Worm (Caenorhabditis elegans) whole organism, L1 larva: Measurements from ENCODE around the gene pup-2.
A peak's percentile ranks its signal among the peaks of the same experiment; 100 is the strongest.

Experiments
- C04F5.9 ChIP-seq: sonication (generic microtip); optimal IDR thresholded peaks from 2 replicates; lab custom pipeline; 2016; ENCODE audit warnings: missing genetic modification characterization, missing compliant biosample characterization
- C16A3.4 ChIP-seq: fragments of 150-350 bp; optimal IDR thresholded peaks from 2 replicates; lab custom pipeline; 2014; ENCODE audit warnings: missing biosample characterization, missing genetic modification characterization
- C34B4.2 ChIP-seq: sonication (generic microtip); optimal IDR thresholded peaks from 2 replicates; lab custom pipeline; 2017; ENCODE audit warnings: mild to moderate bottlenecking, missing genetic modification characterization, missing compliant biosample characterization
- F16B12.6 ChIP-seq: fragments of 150-350 bp; optimal IDR thresholded peaks from 2 replicates; lab custom pipeline; 2014; ENCODE audit warnings: missing biosample characterization, missing genetic modification characterization
- Y116A8C.19 ChIP-seq: sonication (generic microtip); optimal IDR thresholded peaks from 2 replicates; lab custom pipeline; 2016; ENCODE audit warnings: missing compliant biosample characterization, missing genetic modification characterization, borderline replicate concordance
- aha-1 ChIP-seq: fragments of 150-350 bp; optimal IDR thresholded peaks from 2 replicates; lab custom pipeline; 2014; ENCODE audit warnings: missing biosample characterization, missing genetic modification characterization
- aly-2 ChIP-seq: fragments of 150-350 bp; optimal IDR thresholded peaks from 2 replicates; lab custom pipeline; 2014; ENCODE audit warnings: missing biosample characterization, missing genetic modification characterization
- ama-1 ChIP-seq: fragments of 150-350 bp; optimal IDR thresholded peaks from 2 replicates; lab custom pipeline; 2014
- blmp-1 ChIP-seq: fragments of 150-350 bp; optimal IDR thresholded peaks from 2 replicates; lab custom pipeline; 2014; ENCODE audit warnings: missing biosample characterization, missing genetic modification characterization
- ceh-63 ChIP-seq: fragments of 200-800 bp; sonication (Bioruptor generic); optimal IDR thresholded peaks from 2 replicates; lab custom pipeline; 2018; ENCODE audit warnings: mild to moderate bottlenecking, missing genetic modification characterization, missing compliant biosample characterization
- ceh-88 ChIP-seq: fragments of 200-800 bp; sonication (Bioruptor generic); IDR thresholded peaks from 2 replicates; pipeline ENCODE4 v1.3.6; 2022; ENCODE audit warnings: missing genetic modification characterization, missing compliant biosample characterization
- ces-1 ChIP-seq: fragments of 150-350 bp; optimal IDR thresholded peaks from 2 replicates; lab custom pipeline; 2014; ENCODE audit warnings: missing biosample characterization, missing genetic modification reagents, missing genetic modification characterization
- dsc-1 ChIP-seq: sonication (generic microtip); optimal IDR thresholded peaks from 2 replicates; lab custom pipeline; 2016; ENCODE audit warnings: mild to moderate bottlenecking, missing genetic modification characterization, missing compliant biosample characterization
- efl-1 ChIP-seq, 4 experiments: fragments of 150-350 bp; optimal IDR thresholded peaks in 3 of 4; peaks in 1 of 4; 1 replicate in 1 of 4; 2 replicates in 3 of 4; lab custom pipeline; 2014; ENCODE audit warnings: missing biosample characterization in 2 of 4, missing genetic modification characterization in 2 of 4, missing genetic modification reagents in 2 of 4
- egl-13 ChIP-seq: sonication (generic microtip); optimal IDR thresholded peaks from 2 replicates; lab custom pipeline; 2016; ENCODE audit warnings: missing genotype, missing genetic modification reagents, missing genetic modification characterization, missing compliant biosample characterization
- elt-2 ChIP-seq: sonication (generic microtip); optimal IDR thresholded peaks from 2 replicates; lab custom pipeline; 2016; ENCODE audit warnings: missing genetic modification characterization, mild to moderate bottlenecking, inconsistent platforms, missing compliant biosample characterization, missing genetic modification reagents
- elt-3 ChIP-seq, 6 experiments: fragments of 150-350 bp in 1 of 6; sonication (generic microtip); optimal IDR thresholded peaks; 2 replicates each; lab custom pipeline; 2017 to 2018; ENCODE audit warnings: missing biosample characterization in 6 of 6, missing genetic modification characterization in 6 of 6, inconsistent platforms in 1 of 6
- ets-5 ChIP-seq: fragments of 200-800 bp; sonication (Bioruptor generic); IDR thresholded peaks from 2 replicates; pipeline ENCODE4 v1.3.6; 2022; ENCODE audit warnings: missing genetic modification characterization, missing compliant biosample characterization
- fos-1 ChIP-seq: fragments of 150-350 bp; optimal IDR thresholded peaks from 2 replicates; lab custom pipeline; 2014; ENCODE audit warnings: missing biosample characterization, missing genetic modification characterization
- jun-1 ChIP-seq: fragments of 150-350 bp; optimal IDR thresholded peaks from 2 replicates; lab custom pipeline; 2014; ENCODE audit warnings: missing biosample characterization, missing genetic modification reagents, missing genetic modification characterization
- lin-14 ChIP-seq: fragments of 200-800 bp; sonication (Bioruptor generic); optimal IDR thresholded peaks from 2 replicates; lab custom pipeline; 2018; ENCODE audit warnings: mild to moderate bottlenecking, missing genetic modification characterization, moderate library complexity, missing compliant biosample characterization
- lin-35 ChIP-seq, 2 experiments: fragments of 150-350 bp; optimal IDR thresholded peaks; 2 replicates each; lab custom pipeline; 2014; ENCODE audit warnings: missing biosample characterization in 2 of 2, missing genetic modification characterization in 2 of 2, missing genetic modification reagents in 2 of 2
- lir-3 ChIP-seq: sonication (generic microtip); optimal IDR thresholded peaks from 2 replicates; lab custom pipeline; 2016; ENCODE audit warnings: mild to moderate bottlenecking, missing genetic modification characterization, moderate library complexity, missing compliant biosample characterization; ENCODE audit not compliant: poor library complexity
- lsy-2 ChIP-seq, 2 experiments: fragments of 150-350 bp; optimal IDR thresholded peaks; 2 replicates each; lab custom pipeline; 2014; ENCODE audit warnings: missing biosample characterization in 2 of 2, missing genetic modification characterization in 2 of 2
- mab-9 ChIP-seq: fragments of 200-800 bp; sonication (Bioruptor generic); IDR thresholded peaks from 2 replicates; pipeline ENCODE4 v1.3.6; 2022; ENCODE audit warnings: missing genetic modification reagents, missing genetic modification characterization, missing compliant biosample characterization
- mdl-1 ChIP-seq, 2 experiments: fragments of 150-350 bp; optimal IDR thresholded peaks; 2 replicates each; lab custom pipeline; 2014 to 2017; ENCODE audit warnings: missing biosample characterization in 2 of 2, missing genetic modification characterization in 2 of 2, inconsistent platforms in 1 of 2
- mef-2 ChIP-seq: fragments of 150-350 bp; optimal IDR thresholded peaks from 2 replicates; lab custom pipeline; 2014; ENCODE audit warnings: missing biosample characterization, missing genetic modification characterization
- nhr-11 ChIP-seq: fragments of 150-350 bp; optimal IDR thresholded peaks from 2 replicates; lab custom pipeline; 2014; ENCODE audit warnings: missing biosample characterization, missing genetic modification characterization
- nhr-12 ChIP-seq: sonication (generic microtip); optimal IDR thresholded peaks from 2 replicates; lab custom pipeline; 2017; ENCODE audit warnings: missing biosample characterization, missing genetic modification characterization
- nhr-19 ChIP-seq: fragments of 200-800 bp; sonication (Bioruptor generic); conservative IDR thresholded peaks from 2 replicates; pipeline ENCODE4 v1.3.6; 2022; ENCODE audit warnings: missing genetic modification characterization, missing compliant biosample characterization
- nhr-20 ChIP-seq: sonication (generic microtip); optimal IDR thresholded peaks from 2 replicates; lab custom pipeline; 2016; ENCODE audit warnings: mild to moderate bottlenecking, missing genetic modification characterization, missing compliant biosample characterization
- nhr-47 ChIP-seq: sonication (generic microtip); optimal IDR thresholded peaks from 2 replicates; lab custom pipeline; 2016; ENCODE audit warnings: mild to moderate bottlenecking, missing genetic modification characterization, moderate library complexity, missing compliant biosample characterization
- nhr-71 ChIP-seq: sonication (generic microtip); optimal IDR thresholded peaks from 2 replicates; lab custom pipeline; 2016; ENCODE audit warnings: mild to moderate bottlenecking, missing genetic modification characterization, moderate library complexity, missing compliant biosample characterization
- nhr-76 ChIP-seq: sonication (generic microtip); optimal IDR thresholded peaks from 2 replicates; lab custom pipeline; 2017; ENCODE audit warnings: missing biosample characterization, missing genetic modification characterization
- nhr-77 ChIP-seq: fragments of 150-350 bp; optimal IDR thresholded peaks from 2 replicates; lab custom pipeline; 2014; ENCODE audit warnings: missing biosample characterization, missing genetic modification characterization
- nhr-85 ChIP-seq: sonication (generic microtip); peaks from one replicate; lab custom pipeline; 2016; ENCODE audit warnings: missing genetic modification characterization, inconsistent platforms, missing compliant biosample characterization
- nhr-90 ChIP-seq: sonication (generic microtip); optimal IDR thresholded peaks from 2 replicates; lab custom pipeline; 2016; ENCODE audit warnings: mild to moderate bottlenecking, missing genetic modification characterization, missing compliant biosample characterization; ENCODE audit not compliant: poor library complexity
- pag-3 ChIP-seq: sonication (generic microtip); optimal IDR thresholded peaks from 2 replicates; lab custom pipeline; 2017; ENCODE audit warnings: missing genetic modification characterization, mild to moderate bottlenecking, missing compliant biosample characterization, antibody characterized with exemption, borderline replicate concordance; ENCODE audit not compliant: insufficient read depth
- pqm-1 ChIP-seq: sonication (generic microtip); optimal IDR thresholded peaks from 3 replicates; lab custom pipeline; 2017; ENCODE audit warnings: missing biosample characterization, missing genetic modification characterization
- rnt-1 ChIP-seq: sonication (generic microtip); optimal IDR thresholded peaks from 2 replicates; lab custom pipeline; 2016; ENCODE audit warnings: mild to moderate bottlenecking, missing genetic modification characterization, moderate library complexity, missing compliant biosample characterization
- snu-23 ChIP-seq: sonication (generic microtip); optimal IDR thresholded peaks from 2 replicates; lab custom pipeline; 2016; ENCODE audit warnings: missing genetic modification characterization, missing compliant biosample characterization
- sup-37 ChIP-seq: fragments of 200-800 bp; sonication (Bioruptor generic); optimal IDR thresholded peaks from 2 replicates; lab custom pipeline; 2018; ENCODE audit warnings: mild to moderate bottlenecking, missing genetic modification characterization, missing compliant biosample characterization
- swsn-7 ChIP-seq: sonication (generic microtip); optimal IDR thresholded peaks from 2 replicates; lab custom pipeline; 2016; ENCODE audit warnings: missing genetic modification characterization, missing compliant biosample characterization
- tbx-2 ChIP-seq: sonication (generic microtip); optimal IDR thresholded peaks from 2 replicates; lab custom pipeline; 2016; ENCODE audit warnings: missing genetic modification characterization, missing compliant biosample characterization
- tlp-1 ChIP-seq: fragments of 150-350 bp; optimal IDR thresholded peaks from 2 replicates; lab custom pipeline; 2014; ENCODE audit warnings: missing biosample characterization, missing genetic modification characterization
- unc-86 ChIP-seq: sonication (generic microtip); optimal IDR thresholded peaks from 2 replicates; lab custom pipeline; 2016; ENCODE audit warnings: missing genetic modification characterization, missing compliant biosample characterization
- zip-4 ChIP-seq: fragments of 200-800 bp; sonication (Bioruptor generic); optimal IDR thresholded peaks from 2 replicates; lab custom pipeline; 2018; ENCODE audit warnings: mild to moderate bottlenecking, missing genetic modification characterization, moderate library complexity, missing compliant biosample characterization

The pup-2 gene

ce11 chrIII:5201267-5201666 lies 15.5 kb downstream of the pup-2 start:
- TF ChIP-seq lir-3 (tag; lab: Kevin White, UChicago) (peak; percentile 3), pqm-1 (tag; lab: Kevin White, UChicago) (peak; percentile 78), snu-23 (peak; percentile 18), lin-14 (GFP tag; lab: Kevin White, UChicago) (peak; percentile 48), nhr-90 (tag; lab: Kevin White, UChicago) (peak; percentile 40), efl-1 (optimal IDR thresholded peaks at IDR 0.05; lab: Kevin White, UChicago) (no peak), efl-1 (GFP tag; optimal IDR thresholded peaks at IDR 0.05 in 1 of 2; lab: Kevin White, UChicago) (peak in 1 of 2 experiments; percentile 93), jun-1 (peak; percentile 12), lin-35 (GFP tag; optimal IDR thresholded peaks at IDR 0.05; lab: Kevin White, UChicago) (peak in 1 of 2 experiments; percentile 62), nhr-85 (tag; lab: Kevin White, UChicago) (peak; percentile 72), elt-2 (tag; lab: Kevin White, UChicago) (peak; percentile 93), C04F5.9 (tag; lab: Kevin White, UChicago) (no peak), sup-37 (GFP tag; lab: Kevin White, UChicago) (no peak), nhr-19 (GFP tag; lab: Robert Waterston, UW) (0 out of 2 replicates have a peak, but pooled peaks have one; percentile 11), pag-3 (tag; lab: Kevin White, UChicago) (no peak), elt-3 (tag; optimal IDR thresholded peaks at IDR 0.05; lab: Kevin White, UChicago) (peak in 5 of 6 experiments; percentile 75 to 95 (median 83)), tbx-2 (tag; lab: Kevin White, UChicago) (peak; percentile 4), nhr-71 (tag; lab: Kevin White, UChicago) (peak; percentile 50), C16A3.4 (tag; lab: Kevin White, UChicago) (peak; percentile 3), nhr-20 (tag; lab: Kevin White, UChicago) (peak; percentile 73), ces-1 (GFP tag; lab: Kevin White, UChicago) (no peak), mdl-1 (tag; optimal IDR thresholded peaks at IDR 0.05; lab: Kevin White, UChicago) (no peak), tlp-1 (tag; lab: Kevin White, UChicago) (peak; percentile 40), lsy-2 (tag; optimal IDR thresholded peaks at IDR 0.05; lab: Kevin White, UChicago) (peak in 1 of 2 experiments; percentile 35)

DNA sequence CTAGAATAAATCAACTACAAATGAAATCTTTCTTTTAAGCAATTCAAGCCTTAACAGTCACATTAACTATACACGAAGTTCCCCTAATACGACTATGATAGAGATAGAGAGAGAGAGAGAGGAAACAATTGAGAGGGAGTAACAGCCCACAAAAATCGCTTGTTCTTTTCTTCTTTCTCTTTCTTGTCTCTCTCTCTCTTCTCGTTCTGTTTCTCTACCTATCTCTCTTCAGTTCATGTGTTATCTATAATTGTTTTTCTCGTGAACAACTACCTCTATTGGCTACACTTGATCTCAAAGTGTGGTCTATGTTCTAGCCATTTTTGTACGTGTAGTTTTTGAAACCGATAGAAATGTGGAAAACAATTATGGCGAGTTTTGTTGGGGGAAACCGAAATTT lies 16.9 kb downstream of the pup-2 start:
- TF ChIP-seq blmp-1 (tag; lab: Kevin White, UChicago), result peak; percentile 40
- TF ChIP-seq nhr-19 (GFP tag; lab: Robert Waterston, UW), result peak; percentile 60
- TF ChIP-seq sup-37 (GFP tag; lab: Kevin White, UChicago), result no peak
- peak; percentile 67 for TF ChIP-seq nhr-90 (tag; lab: Kevin White, UChicago)
- no peak for TF ChIP-seq tlp-1 (tag; lab: Kevin White, UChicago)
- no peak for TF ChIP-seq C34B4.2 (tag; lab: Kevin White, UChicago)
- TF ChIP-seq nhr-85 (tag; lab: Kevin White, UChicago), result peak; percentile 89
- peak; percentile 88 for TF ChIP-seq lin-14 (GFP tag; lab: Kevin White, UChicago)
- no peak for TF ChIP-seq nhr-76 (tag; lab: Kevin White, UChicago)
- TF ChIP-seq mef-2 (tag; lab: Kevin White, UChicago), result no peak
- TF ChIP-seq swsn-7 (tag; lab: Kevin White, UChicago), result peak; percentile 39
- no peak for TF ChIP-seq dsc-1
- TF ChIP-seq Y116A8C.19 (tag; lab: Kevin White, UChicago), result no peak
- peak; percentile 46 for TF ChIP-seq nhr-47 (tag; lab: Kevin White, UChicago)
- TF ChIP-seq ceh-88 (GFP tag; lab: Robert Waterston, UW), result no peak
- no peak for TF ChIP-seq ceh-63
- TF ChIP-seq lsy-2 (tag; optimal IDR thresholded peaks at IDR 0.05; lab: Kevin White, UChicago), result peak; percentile 49 to 74
- peak; percentile 45 to 71 for TF ChIP-seq lin-35 (GFP tag; optimal IDR thresholded peaks at IDR 0.05; lab: Kevin White, UChicago)
- TF ChIP-seq egl-13 (tag; lab: Kevin White, UChicago), result no peak
- peak; percentile 43 for TF ChIP-seq C16A3.4 (tag; lab: Kevin White, UChicago)
- TF ChIP-seq efl-1 (optimal IDR thresholded peaks at IDR 0.05; lab: Kevin White, UChicago), result peak; percentile 53 to 59
- peak in 1 of 2 experiments; percentile 24 for TF ChIP-seq efl-1 (GFP tag; optimal IDR thresholded peaks at IDR 0.05 in 1 of 2; lab: Kevin White, UChicago)
- TF ChIP-seq aha-1 (tag; lab: Kevin White, UChicago), result no peak
- TF ChIP-seq nhr-12 (tag; lab: Kevin White, UChicago), result no peak
- no peak for TF ChIP-seq zip-4 (GFP tag; lab: Kevin White, UChicago)
- TF ChIP-seq ama-1, result no peak
- no peak for TF ChIP-seq pqm-1 (tag; lab: Kevin White, UChicago)
- no peak for TF ChIP-seq ces-1 (GFP tag; lab: Kevin White, UChicago)
- peak; percentile 76 for TF ChIP-seq nhr-77 (tag; lab: Kevin White, UChicago)
- TF ChIP-seq ets-5, result no peak
- no peak for TF ChIP-seq unc-86 (tag; lab: Kevin White, UChicago)
- peak; percentile 85 for TF ChIP-seq snu-23
- peak; percentile 40 for TF ChIP-seq rnt-1 (tag; lab: Kevin White, UChicago)
- TF ChIP-seq nhr-11, result peak; percentile 18
- TF ChIP-seq fos-1, result peak; percentile 28
- no peak for TF ChIP-seq F16B12.6 (tag; lab: Kevin White, UChicago)
- no peak for TF ChIP-seq aly-2
- peak; percentile 40 for TF ChIP-seq lir-3 (tag; lab: Kevin White, UChicago)
- no peak for TF ChIP-seq mab-9 (GFP tag; lab: Robert Waterston, UW)
